Fruit fly (Drosophila melanogaster): ENCODE results near the gene oc.

oc gene

DNA sequence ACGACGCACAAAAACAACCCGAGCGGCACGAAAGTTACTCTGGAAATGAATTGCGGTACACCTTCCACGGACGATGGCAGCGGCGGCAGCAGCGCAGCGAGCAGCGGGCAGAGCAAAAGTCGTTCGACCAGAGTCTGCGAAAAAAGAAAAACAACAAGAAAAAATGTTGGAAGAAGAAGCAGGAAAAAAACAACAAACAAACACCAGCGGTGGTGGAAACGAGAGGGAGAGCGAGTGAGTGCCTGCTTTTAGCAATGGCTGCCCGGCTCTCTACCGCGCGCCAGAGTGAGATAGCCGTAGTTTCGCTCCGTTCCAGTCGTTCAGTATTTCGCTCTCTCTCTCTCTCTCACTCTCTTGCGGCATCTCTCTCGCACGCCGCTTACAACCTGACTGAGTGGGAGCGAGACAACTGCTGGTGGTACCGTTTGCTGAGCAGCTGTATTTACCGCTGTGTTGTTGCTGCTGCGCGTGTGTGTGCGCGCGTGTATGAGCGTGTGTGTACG is at the start of gene oc (continued):
- TF ChIP-seq CG7928 (GFP tag; optimal IDR thresholded peaks at IDR 0.05) (no peak), CG30431 (GFP tag; optimal IDR thresholded peaks at IDR 0.05) (no peak), odd (GFP tag; optimal IDR thresholded peaks at IDR 0.05) (no peak), ems (GFP tag; optimal IDR thresholded peaks at IDR 0.05) (no peak), CG10959 (GFP tag; IDR thresholded peaks at IDR 0.05) (no peak), hb (GFP tag; IDR thresholded peaks at IDR 0.05; ENCODE audit: partially characterized antibody) (no peak), Ssrp (tag; optimal IDR thresholded peaks at IDR 0.05) (no peak), GATAe (GFP tag; conservative IDR thresholded peaks at IDR 0.05) (no peak), Hr3 (GFP tag; optimal IDR thresholded peaks at IDR 0.05) (no peak), NFAT (GFP tag; IDR thresholded peaks at IDR 0.05) (no peak), CG7271 (tag; optimal IDR thresholded peaks at IDR 0.05) (no peak), CHES-1-like (GFP tag; optimal IDR thresholded peaks at IDR 0.05) (no peak), bab2 (GFP tag; optimal IDR thresholded peaks at IDR 0.05) (no peak), CG32767 (GFP tag; IDR thresholded peaks at IDR 0.05) (0 out of 2 replicates have a peak, but pooled peaks have one; percentile 37), Kr (GFP tag; optimal IDR thresholded peaks at IDR 0.05) (no peak), amos (GFP tag; IDR thresholded peaks at IDR 0.05; ENCODE audit: partially characterized antibody) (no peak), eve (GFP tag; optimal IDR thresholded peaks at IDR 0.05) (no peak), Aef1 (GFP tag; IDR thresholded peaks at IDR 0.05) (peak; percentile 93), Six4 (GFP tag; optimal IDR thresholded peaks at IDR 0.05) (no peak), nerfin-2 (GFP tag; IDR thresholded peaks at IDR 0.05; ENCODE audit: partially characterized antibody) (no peak), bsh (GFP tag; optimal IDR thresholded peaks at IDR 0.05) (peak; percentile 5 to 70), Side (GFP tag; optimal IDR thresholded peaks at IDR 0.05) (no peak), gem (tag; optimal IDR thresholded peaks at IDR 0.05) (no peak), otp (GFP tag; IDR thresholded peaks at IDR 0.05) (no peak), CG4820 (GFP tag; optimal IDR thresholded peaks at IDR 0.05) (no peak)

DNA sequence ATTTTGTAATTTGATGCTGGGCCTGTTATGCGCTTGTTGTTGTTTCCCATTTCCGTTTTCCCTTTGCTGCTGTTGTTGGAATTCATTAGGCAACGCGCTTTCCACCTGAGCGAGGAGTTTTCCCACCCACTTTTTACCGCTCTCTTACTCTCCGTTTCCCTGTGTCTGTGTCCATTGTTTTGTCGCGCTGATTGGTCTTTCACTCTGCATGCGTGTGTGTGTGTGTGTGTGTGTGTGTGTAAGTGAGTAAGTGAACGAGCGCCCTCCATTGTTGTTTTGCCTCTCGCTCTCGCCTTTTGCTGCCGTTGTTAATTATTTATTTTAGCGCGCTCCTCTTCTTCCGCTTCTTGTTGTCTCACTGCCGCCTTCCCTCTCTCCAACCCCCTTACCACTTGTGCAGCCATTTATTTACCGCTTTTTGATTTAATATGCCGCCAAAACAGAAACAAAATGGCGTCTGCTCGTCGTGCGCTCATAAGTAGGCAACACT is 45.7 kb upstream of the oc start:
- TF ChIP-seq crol (GFP tag; IDR thresholded peaks at IDR 0.05): peak; percentile 40
- TF ChIP-seq CG32767 (GFP tag; IDR thresholded peaks at IDR 0.05): no peak
- peak; percentile 38; the same call in 1 of the 2 replicates for TF ChIP-seq seq (GFP tag; IDR thresholded peaks at IDR 0.05)
- TF ChIP-seq bcd (GFP tag; optimal IDR thresholded peaks at IDR 0.05): no peak
- no peak for TF ChIP-seq ase (GFP tag; IDR thresholded peaks at IDR 0.05)
- TF ChIP-seq CG12236 (GFP tag; optimal IDR thresholded peaks at IDR 0.05): no peak
- peak; percentile 7 for TF ChIP-seq CG1832 (GFP tag; optimal IDR thresholded peaks at IDR 0.05)
- TF ChIP-seq dimm (GFP tag; IDR thresholded peaks at IDR 0.05): no peak
- TF ChIP-seq cg (GFP tag; optimal IDR thresholded peaks at IDR 0.05): peak; percentile 59
- TF ChIP-seq Nf-YB (GFP tag; optimal IDR thresholded peaks at IDR 0.05): peak; percentile 92
- no peak for TF ChIP-seq fd96Cb (tag; optimal IDR thresholded peaks at IDR 0.05)
- TF ChIP-seq CG34224 (GFP tag; IDR thresholded peaks at IDR 0.05; ENCODE audit: partially characterized antibody): no peak
- peak in 1 of 2 experiments; percentile 10 for TF ChIP-seq Trl (optimal IDR thresholded peaks at IDR 0.05)
- TF ChIP-seq Trl (GFP tag; optimal IDR thresholded peaks at IDR 0.05): no peak
- no peak for TF ChIP-seq HmgZ (tag; optimal IDR thresholded peaks at IDR 0.05)
- no peak for TF ChIP-seq Deaf1 (tag; optimal IDR thresholded peaks at IDR 0.05)
- no peak for TF ChIP-seq p53 (GFP tag; optimal IDR thresholded peaks at IDR 0.05)
- no peak for TF ChIP-seq CG13894 (tag; optimal IDR thresholded peaks at IDR 0.05)
- TF ChIP-seq Nf-YC (tag; optimal IDR thresholded peaks at IDR 0.05): peak; percentile 95
- 0 out of 2 replicates have a peak, but pooled peaks have one; percentile 34 for TF ChIP-seq Nf-YA (GFP tag; IDR thresholded peaks at IDR 0.05)
- peak; percentile 15 for TF ChIP-seq CoRest (tag; optimal IDR thresholded peaks at IDR 0.05)
- no peak for TF ChIP-seq CG6272 (GFP tag; IDR thresholded peaks at IDR 0.05)
- peak; percentile 85 for TF ChIP-seq phol (tag; optimal IDR thresholded peaks at IDR 0.05)
- no peak for TF ChIP-seq Meics (GFP tag; optimal IDR thresholded peaks at IDR 0.05)
- TF ChIP-seq CG17385 (GFP tag; optimal IDR thresholded peaks at IDR 0.05): peak; percentile 7
- TF ChIP-seq z (GFP tag; IDR thresholded peaks at IDR 0.05): no peak
- TF ChIP-seq CG8924 (tag; optimal IDR thresholded peaks at IDR 0.05): no peak
- TF ChIP-seq CG10321 (GFP tag; IDR thresholded peaks at IDR 0.05): 0 out of 2 replicates have a peak, but pooled peaks have one; percentile 26
